Fruit fly (Drosophila melanogaster): Measurements from ENCODE around the gene CG1136.

DNA sequence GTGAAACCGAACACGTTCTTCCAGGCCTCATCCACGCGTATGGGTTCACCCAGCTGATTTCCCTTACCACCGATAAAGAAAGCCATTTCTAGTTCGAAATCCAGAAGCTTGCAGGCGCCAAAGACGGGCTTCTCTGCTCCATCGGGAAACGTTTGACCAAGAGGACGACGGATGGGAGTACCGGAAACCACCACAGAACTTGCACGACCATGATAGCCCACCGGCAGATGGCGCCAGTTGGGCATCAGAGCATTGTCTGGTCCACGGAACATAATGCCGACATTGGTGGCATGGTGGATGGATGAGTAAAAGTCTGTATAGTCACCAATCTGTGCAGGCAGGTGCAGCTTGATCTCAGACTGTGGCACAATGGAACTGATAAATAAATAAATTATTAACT lies 26.3 kb downstream of the CG1136 start:
- no peak for TF ChIP-seq Hr78 (GFP tag; optimal IDR thresholded peaks at IDR 0.05)
- TF ChIP-seq fru (GFP tag; optimal IDR thresholded peaks at IDR 0.05), result no peak
- no peak for TF ChIP-seq dsf (GFP tag; optimal IDR thresholded peaks at IDR 0.05; ENCODE audit: borderline replicate concordance)
- TF ChIP-seq tai (GFP tag; optimal IDR thresholded peaks at IDR 0.05), result no peak

Data from whole organism, wandering third instar larva.